2 fruit fly cellular contexts compared by ENCODE assay signal in genomic region chr3L:2144355-2144754, dm6.
TF ChIP-seq lines count a peak whose summit lies in the region.

No protein-coding gene starts in this region.

- TF ChIP-seq CTCF in whole organism, embryonic (GFP tag; optimal IDR thresholded peaks at IDR 0.05; lab: Kevin White, UChicago), result no peak

TF ChIP-seq in whole organism, embryonic, 481 proteins besides CTCF, POLR2A, EP300 and RAD21 (continues in another document):
- TF ChIP-seq cg (GFP tag; optimal IDR thresholded peaks at IDR 0.05; lab: Kevin White, UChicago), result peak; percentile 40
- no peak for TF ChIP-seq CG12659 (GFP tag; optimal IDR thresholded peaks at IDR 0.05; lab: Kevin White, UChicago)
- no peak for TF ChIP-seq CG8944 (GFP tag; optimal IDR thresholded peaks at IDR 0.05; lab: Kevin White, UChicago)
- TF ChIP-seq Abd-B (GFP tag; optimal IDR thresholded peaks at IDR 0.05; lab: Kevin White, UChicago), result peak; percentile 28
- TF ChIP-seq CG8290 (GFP tag; optimal IDR thresholded peaks at IDR 0.05; lab: Kevin White, UChicago), result no peak
- peak in 1 of 2 experiments; percentile 44 for TF ChIP-seq CG8290 (tag; optimal IDR thresholded peaks at IDR 0.05; lab: Kevin White, UChicago)
- TF ChIP-seq chinmo (GFP tag; IDR thresholded peaks at IDR 0.05; lab: Robert Waterston, UW; ENCODE audit: partially characterized antibody), result peak; percentile 57; the same call in 2 of the 4 replicates
- peak; percentile 35 for TF ChIP-seq sens (GFP tag; lab: Kevin White, UChicago)
- no peak for TF ChIP-seq CG33557 (GFP tag; optimal IDR thresholded peaks at IDR 0.05; lab: Kevin White, UChicago)
- no peak for TF ChIP-seq hkb (optimal IDR thresholded peaks at IDR 0.05; lab: Kevin White, UChicago)
- peak; percentile 20; the same call in 1 of the 2 replicates for TF ChIP-seq hkb (GFP tag; IDR thresholded peaks at IDR 0.05; lab: Robert Waterston, UW)
- TF ChIP-seq CG12071 (GFP tag; optimal IDR thresholded peaks at IDR 0.05; lab: Kevin White, UChicago), result no peak
- peak; percentile 65 for TF ChIP-seq Med (GFP tag; lab: Kevin White, UChicago)
- TF ChIP-seq CG14014 (GFP tag; IDR thresholded peaks at IDR 0.05; lab: Robert Waterston, UW), result peak; percentile 21; the same call in 1 of the 2 replicates
- TF ChIP-seq CG15269 (tag; optimal IDR thresholded peaks at IDR 0.05; lab: Kevin White, UChicago), result peak; percentile 33
- peak; percentile 50 for TF ChIP-seq Vsx1 (GFP tag; optimal IDR thresholded peaks at IDR 0.05; lab: Kevin White, UChicago)
- TF ChIP-seq Camta (GFP tag; optimal IDR thresholded peaks at IDR 0.05; lab: Kevin White, UChicago), result no peak
- TF ChIP-seq fd3F (GFP tag; optimal IDR thresholded peaks at IDR 0.05; lab: Kevin White, UChicago), result no peak
- TF ChIP-seq twi (tag; optimal IDR thresholded peaks at IDR 0.05; lab: Kevin White, UChicago), result no peak
- no peak for TF ChIP-seq CrebB (tag; optimal IDR thresholded peaks at IDR 0.05; lab: Kevin White, UChicago)
- TF ChIP-seq lmd (GFP tag; IDR thresholded peaks at IDR 0.05; lab: Robert Waterston, UW), result no peak
- peak; percentile 52 for TF ChIP-seq mirr (GFP tag; optimal IDR thresholded peaks at IDR 0.05; lab: Kevin White, UChicago)
- no peak for TF ChIP-seq CG30431 (GFP tag; optimal IDR thresholded peaks at IDR 0.05; lab: Kevin White, UChicago)
- TF ChIP-seq CG15514 (GFP tag; optimal IDR thresholded peaks at IDR 0.05; lab: Kevin White, UChicago), result no peak
- TF ChIP-seq CG12299 (tag; optimal IDR thresholded peaks at IDR 0.05; lab: Kevin White, UChicago), result no peak
- no peak for TF ChIP-seq CG15073 (GFP tag; optimal IDR thresholded peaks at IDR 0.05; lab: Kevin White, UChicago)
- TF ChIP-seq Ssrp (tag; optimal IDR thresholded peaks at IDR 0.05; lab: Kevin White, UChicago), result no peak
- TF ChIP-seq CG14860 (GFP tag; IDR thresholded peaks at IDR 0.05; lab: Robert Waterston, UW; ENCODE audit: partially characterized antibody), result no peak
- peak; percentile 41; the same call in 1 of the 2 replicates for TF ChIP-seq Atf6 (GFP tag; IDR thresholded peaks at IDR 0.05; lab: Robert Waterston, UW)
- TF ChIP-seq CG2678 (tag; optimal IDR thresholded peaks at IDR 0.05; lab: Kevin White, UChicago), result no peak
- TF ChIP-seq NFAT (GFP tag; IDR thresholded peaks at IDR 0.05; lab: Robert Waterston, UW), result no peak
- TF ChIP-seq stwl (tag; optimal IDR thresholded peaks at IDR 0.05; lab: Kevin White, UChicago), result no peak
- no peak for TF ChIP-seq Dad (GFP tag; optimal IDR thresholded peaks at IDR 0.05; lab: Kevin White, UChicago)
- TF ChIP-seq bowl (GFP tag; IDR thresholded peaks at IDR 0.05; lab: Robert Waterston, UW), result no peak
- TF ChIP-seq tx (GFP tag; optimal IDR thresholded peaks at IDR 0.05; lab: Kevin White, UChicago), result no peak
- no peak for TF ChIP-seq CG4854 (GFP tag; optimal IDR thresholded peaks at IDR 0.05; lab: Kevin White, UChicago)
- TF ChIP-seq Hr51 (GFP tag; optimal IDR thresholded peaks at IDR 0.05; lab: Kevin White, UChicago), result no peak
- TF ChIP-seq pan (optimal IDR thresholded peaks at IDR 0.05; lab: Kevin White, UChicago), result no peak
- peak in 1 of 2 experiments; percentile 27 for TF ChIP-seq pan (GFP tag; optimal IDR thresholded peaks at IDR 0.05 in 1 of 2, IDR thresholded peaks at IDR 0.05 in 1 of 2)
- TF ChIP-seq CG12219 (GFP tag; optimal IDR thresholded peaks at IDR 0.05; lab: Kevin White, UChicago), result no peak
- TF ChIP-seq CG30403 (GFP tag; optimal IDR thresholded peaks at IDR 0.05; lab: Kevin White, UChicago), result no peak
- no peak for TF ChIP-seq usp (GFP tag; optimal IDR thresholded peaks at IDR 0.05; lab: Kevin White, UChicago)
- TF ChIP-seq dan (GFP tag; IDR thresholded peaks at IDR 0.05; lab: Robert Waterston, UW), result no peak
- no peak for TF ChIP-seq CG17568 (GFP tag; optimal IDR thresholded peaks at IDR 0.05; lab: Kevin White, UChicago)
- TF ChIP-seq ind (GFP tag; optimal IDR thresholded peaks at IDR 0.05; lab: Kevin White, UChicago), result no peak
- no peak for TF ChIP-seq CG4617 (GFP tag; optimal IDR thresholded peaks at IDR 0.05; lab: Kevin White, UChicago; ENCODE audit: borderline replicate concordance)
- TF ChIP-seq H15 (GFP tag; IDR thresholded peaks at IDR 0.05; lab: Robert Waterston, UW), result no peak

TF ChIP-seq in whole organism, wandering third instar larva, 38 proteins besides CTCF, POLR2A, EP300 and RAD21:
- TF ChIP-seq rgr (GFP tag; optimal IDR thresholded peaks at IDR 0.05; lab: Kevin White, UChicago) (peak; percentile 6), usp (GFP tag; optimal IDR thresholded peaks at IDR 0.05; lab: Kevin White, UChicago) (no peak)

Comparison
In these comparisons a context has a peak if more than half of its experiments do, and no peak if none do; other contexts are left out.
1. Of the 10 proteins assayed by ChIP-seq in both whole organism, embryonic and whole organism, wandering third instar larva: peak only in whole organism, embryonic: Abd-B; only in whole organism, wandering third instar larva: none; in both: none; in neither: 8; mixed calls (peak in some experiments, not most) for 1.